Worm (Caenorhabditis elegans) whole organism, L1 larva: ENCODE measurements around the gene F16G10.13.

ENCODE experiments used
- C04F5.9 ChIP-seq: sonication (generic microtip); optimal IDR thresholded peaks from 2 replicates; lab custom pipeline; 2016; ENCODE audit warnings: missing genetic modification characterization, missing compliant biosample characterization
- C34B4.2 ChIP-seq: sonication (generic microtip); optimal IDR thresholded peaks from 2 replicates; lab custom pipeline; 2017; ENCODE audit warnings: mild to moderate bottlenecking, missing genetic modification characterization, missing compliant biosample characterization
- Y116A8C.19 ChIP-seq: sonication (generic microtip); optimal IDR thresholded peaks from 2 replicates; lab custom pipeline; 2016; ENCODE audit warnings: missing compliant biosample characterization, missing genetic modification characterization, borderline replicate concordance
- aha-1 ChIP-seq: fragments of 150-350 bp; optimal IDR thresholded peaks from 2 replicates; lab custom pipeline; 2014; ENCODE audit warnings: missing biosample characterization, missing genetic modification characterization
- alr-1 ChIP-seq: fragments of 200-800 bp; sonication (Bioruptor generic); optimal IDR thresholded peaks from 2 replicates; lab custom pipeline; 2018; ENCODE audit warnings: borderline replicate concordance, mild to moderate bottlenecking, missing genetic modification characterization, missing compliant biosample characterization
- ceh-63 ChIP-seq: fragments of 200-800 bp; sonication (Bioruptor generic); optimal IDR thresholded peaks from 2 replicates; lab custom pipeline; 2018; ENCODE audit warnings: mild to moderate bottlenecking, missing genetic modification characterization, missing compliant biosample characterization
- ceh-8 ChIP-seq: fragments of 200-800 bp; sonication (Bioruptor generic); optimal IDR thresholded peaks from 2 replicates; lab custom pipeline; 2018; ENCODE audit warnings: mild to moderate bottlenecking, missing genetic modification characterization, moderate library complexity, missing compliant biosample characterization
- ceh-82 ChIP-seq, 3 experiments: fragments of 150-350 bp in 1 of 3; sonication (generic microtip) in 2 of 3; optimal IDR thresholded peaks; 2 replicates each; lab custom pipeline; 2014 to 2017; ENCODE audit warnings: missing biosample characterization in 3 of 3, missing genetic modification characterization in 3 of 3
- efl-1 ChIP-seq, 4 experiments: fragments of 150-350 bp; optimal IDR thresholded peaks in 3 of 4; peaks in 1 of 4; 1 replicate in 1 of 4; 2 replicates in 3 of 4; lab custom pipeline; 2014; ENCODE audit warnings: missing biosample characterization in 2 of 4, missing genetic modification characterization in 2 of 4, missing genetic modification reagents in 2 of 4
- egl-27 ChIP-seq, 2 experiments: fragments of 150-350 bp in 1 of 2; sonication (generic microtip); optimal IDR thresholded peaks; 3 replicates each; lab custom pipeline; 2017 to 2018; ENCODE audit warnings: missing biosample characterization in 2 of 2, missing genetic modification characterization in 2 of 2, missing genetic modification reagents in 2 of 2
- elt-2 ChIP-seq: sonication (generic microtip); optimal IDR thresholded peaks from 2 replicates; lab custom pipeline; 2016; ENCODE audit warnings: missing genetic modification characterization, mild to moderate bottlenecking, inconsistent platforms, missing compliant biosample characterization, missing genetic modification reagents
- fkh-4 ChIP-seq: sonication (generic microtip); optimal IDR thresholded peaks from 2 replicates; lab custom pipeline; 2016; ENCODE audit warnings: missing compliant biosample characterization, missing genetic modification characterization, borderline replicate concordance
- grh-1 ChIP-seq: fragments of 200-800 bp; sonication (Bioruptor generic); IDR thresholded peaks from 2 replicates; pipeline ENCODE4 v1.3.6; 2022; ENCODE audit warnings: missing genetic modification reagents, missing genetic modification characterization, missing compliant biosample characterization
- hlh-17 ChIP-seq: fragments of 200-800 bp; sonication (Bioruptor generic); optimal IDR thresholded peaks from 2 replicates; lab custom pipeline; 2018; ENCODE audit warnings: missing genetic modification characterization, mild to moderate bottlenecking, missing compliant biosample characterization, moderate library complexity, borderline replicate concordance
- isw-1 ChIP-seq: fragments of 200-800 bp; sonication (Bioruptor generic); IDR thresholded peaks from 2 replicates; pipeline ENCODE4 v1.3.6; 2022; ENCODE audit warnings: missing genetic modification characterization, missing compliant biosample characterization
- jun-1 ChIP-seq: fragments of 150-350 bp; optimal IDR thresholded peaks from 2 replicates; lab custom pipeline; 2014; ENCODE audit warnings: missing biosample characterization, missing genetic modification reagents, missing genetic modification characterization
- lin-35 ChIP-seq, 2 experiments: fragments of 150-350 bp; optimal IDR thresholded peaks; 2 replicates each; lab custom pipeline; 2014; ENCODE audit warnings: missing biosample characterization in 2 of 2, missing genetic modification characterization in 2 of 2, missing genetic modification reagents in 2 of 2
- lir-3 ChIP-seq: sonication (generic microtip); optimal IDR thresholded peaks from 2 replicates; lab custom pipeline; 2016; ENCODE audit warnings: mild to moderate bottlenecking, missing genetic modification characterization, moderate library complexity, missing compliant biosample characterization; ENCODE audit not compliant: poor library complexity
- mab-9 ChIP-seq: fragments of 200-800 bp; sonication (Bioruptor generic); IDR thresholded peaks from 2 replicates; pipeline ENCODE4 v1.3.6; 2022; ENCODE audit warnings: missing genetic modification reagents, missing genetic modification characterization, missing compliant biosample characterization
- mdl-1 ChIP-seq, 2 experiments: fragments of 150-350 bp; optimal IDR thresholded peaks; 2 replicates each; lab custom pipeline; 2014 to 2017; ENCODE audit warnings: missing biosample characterization in 2 of 2, missing genetic modification characterization in 2 of 2, inconsistent platforms in 1 of 2
- mep-1 ChIP-seq: fragments of 150-350 bp; optimal IDR thresholded peaks from 2 replicates; lab custom pipeline; 2014; ENCODE audit warnings: missing biosample characterization, missing genetic modification characterization
- nhr-11 ChIP-seq: fragments of 150-350 bp; optimal IDR thresholded peaks from 2 replicates; lab custom pipeline; 2014; ENCODE audit warnings: missing biosample characterization, missing genetic modification characterization
- nhr-90 ChIP-seq: sonication (generic microtip); optimal IDR thresholded peaks from 2 replicates; lab custom pipeline; 2016; ENCODE audit warnings: mild to moderate bottlenecking, missing genetic modification characterization, missing compliant biosample characterization; ENCODE audit not compliant: poor library complexity
- pax-3 ChIP-seq: fragments of 200-800 bp; sonication (Bioruptor generic); optimal IDR thresholded peaks from 2 replicates; lab custom pipeline; 2018; ENCODE audit warnings: mild to moderate bottlenecking, missing genetic modification characterization, moderate library complexity, missing compliant biosample characterization
- rnt-1 ChIP-seq: sonication (generic microtip); optimal IDR thresholded peaks from 2 replicates; lab custom pipeline; 2016; ENCODE audit warnings: mild to moderate bottlenecking, missing genetic modification characterization, moderate library complexity, missing compliant biosample characterization
- skn-1 ChIP-seq: fragments of 150-350 bp; optimal IDR thresholded peaks from 2 replicates; lab custom pipeline; 2014; ENCODE audit warnings: missing biosample characterization, missing genetic modification characterization
- snpc-4 ChIP-seq: fragments of 150-350 bp; optimal IDR thresholded peaks from 2 replicates; lab custom pipeline; 2014; ENCODE audit warnings: missing biosample characterization, missing genetic modification characterization
- sox-4 ChIP-seq: sonication (generic microtip); optimal IDR thresholded peaks from 2 replicates; lab custom pipeline; 2016; ENCODE audit warnings: missing genetic modification characterization, missing compliant biosample characterization
- swsn-7 ChIP-seq: sonication (generic microtip); optimal IDR thresholded peaks from 2 replicates; lab custom pipeline; 2016; ENCODE audit warnings: missing genetic modification characterization, missing compliant biosample characterization
- unc-130 ChIP-seq: fragments of 150-350 bp; optimal IDR thresholded peaks from 2 replicates; lab custom pipeline; 2017; ENCODE audit warnings: missing biosample characterization, missing genetic modification characterization, inconsistent platforms
- unc-86 ChIP-seq: sonication (generic microtip); optimal IDR thresholded peaks from 2 replicates; lab custom pipeline; 2016; ENCODE audit warnings: missing genetic modification characterization, missing compliant biosample characterization
- vab-15 ChIP-seq: sonication (generic microtip); optimal IDR thresholded peaks from 2 replicates; lab custom pipeline; 2017; ENCODE audit warnings: missing genotype, mild to moderate bottlenecking, missing genetic modification characterization, missing compliant biosample characterization

The F16G10.13 gene

DNA sequence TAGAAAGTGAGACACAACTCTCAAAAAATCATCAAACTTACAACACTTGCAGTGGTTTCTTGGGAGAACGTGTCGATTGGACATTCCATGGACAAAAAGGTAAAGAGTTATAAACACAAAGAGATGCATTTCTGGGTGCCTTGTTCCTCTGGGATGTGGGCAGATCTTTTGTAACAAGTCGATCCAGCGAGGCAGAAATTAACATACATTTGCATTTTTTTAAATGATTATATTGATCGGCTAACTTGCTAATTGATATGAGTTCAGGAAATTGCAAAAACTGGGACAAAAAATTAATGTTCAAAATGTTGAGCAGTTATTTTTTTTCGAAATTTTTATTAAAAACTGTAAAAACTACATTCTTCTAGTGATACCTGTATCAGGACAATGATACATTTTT, 18.0 kb downstream of the F16G10.13 start, which contains the start of gene F16G10.6:
Gene F16G10.6 (minus strand): TSS at position 101 of the 400 bp plus-strand sequence.
- TF ChIP-seq isw-1 (GFP tag; lab: Robert Waterston, UW) (no peak), ceh-63 (no peak), unc-86 (tag; lab: Kevin White, UChicago) (no peak), C34B4.2 (tag; lab: Kevin White, UChicago) (no peak), sox-4 (tag; lab: Kevin White, UChicago) (no peak), unc-130 (tag; lab: Kevin White, UChicago) (no peak), Y116A8C.19 (tag; lab: Kevin White, UChicago) (no peak), lir-3 (tag; lab: Kevin White, UChicago) (no peak), snpc-4 (tag; lab: Kevin White, UChicago) (no peak), egl-27 (tag; optimal IDR thresholded peaks at IDR 0.05; lab: Kevin White, UChicago) (no peak), alr-1 (tag; lab: Kevin White, UChicago) (no peak), mab-9 (GFP tag; lab: Robert Waterston, UW) (no peak), rnt-1 (tag; lab: Kevin White, UChicago) (no peak)

DNA sequence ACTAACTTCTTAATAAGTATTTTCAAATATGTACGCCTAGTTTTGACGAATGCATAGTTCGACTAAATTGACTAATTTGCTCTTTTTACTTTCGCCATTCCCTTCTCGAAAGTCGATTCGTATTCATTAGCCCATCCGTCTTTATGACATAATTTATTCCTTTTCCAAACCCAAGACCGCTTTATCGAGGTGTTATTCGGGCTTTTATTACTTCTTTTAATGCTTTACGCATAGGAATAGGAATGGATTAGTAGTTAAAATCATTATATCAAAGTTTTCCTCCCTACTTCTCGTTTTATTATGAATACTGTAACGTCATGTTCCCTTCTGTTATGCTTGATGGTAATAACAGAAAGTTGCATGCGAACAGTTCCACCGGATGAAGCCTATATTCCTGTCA, 20.8 kb downstream of the F16G10.13 start, which contains the start of gene F16G10.2:
Gene F16G10.2 (plus strand): TSS at position 301 of the 400 bp plus-strand sequence.
- no peak for TF ChIP-seq jun-1 (tag; lab: Kevin White, UChicago)
- no peak for TF ChIP-seq snpc-4 (tag; lab: Kevin White, UChicago)
- TF ChIP-seq unc-130 (tag; lab: Kevin White, UChicago): no peak
- no peak for TF ChIP-seq fkh-4 (tag; lab: Kevin White, UChicago)
- TF ChIP-seq lin-35 (GFP tag; optimal IDR thresholded peaks at IDR 0.05; lab: Kevin White, UChicago): no peak
- TF ChIP-seq vab-15 (tag; lab: Kevin White, UChicago): no peak
- no peak for TF ChIP-seq swsn-7

DNA sequence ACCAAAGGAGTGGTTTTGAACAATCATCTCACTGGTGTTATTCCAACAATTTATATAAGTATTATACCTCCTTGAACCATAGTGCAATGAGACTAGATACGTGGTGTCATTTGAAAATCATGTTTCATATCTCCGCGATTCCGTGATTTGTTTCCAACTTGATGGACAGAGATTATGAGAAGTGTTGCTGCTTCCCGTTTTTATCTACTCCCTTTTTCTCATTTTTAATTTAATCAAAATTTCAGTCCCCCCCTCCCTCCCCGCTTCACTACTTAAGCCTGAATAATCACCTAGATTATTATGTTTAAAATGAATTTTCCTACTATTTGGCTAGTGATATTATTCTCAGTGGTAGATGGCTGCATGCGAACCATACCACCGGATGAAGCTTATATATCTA, 23.7 kb downstream of the F16G10.13 start, which contains the start of gene F16G10.3:
Gene F16G10.3 (plus strand): TSS at position 301 of the 400 bp plus-strand sequence.
- TF ChIP-seq mep-1 (tag; lab: Kevin White, UChicago) (no peak), nhr-11 (tag; lab: Kevin White, UChicago) (no peak), efl-1 (optimal IDR thresholded peaks at IDR 0.05; lab: Kevin White, UChicago) (no peak), efl-1 (GFP tag; optimal IDR thresholded peaks at IDR 0.05 in 1 of 2; lab: Kevin White, UChicago) (peak in 1 of 2 experiments; percentile 27)

DNA sequence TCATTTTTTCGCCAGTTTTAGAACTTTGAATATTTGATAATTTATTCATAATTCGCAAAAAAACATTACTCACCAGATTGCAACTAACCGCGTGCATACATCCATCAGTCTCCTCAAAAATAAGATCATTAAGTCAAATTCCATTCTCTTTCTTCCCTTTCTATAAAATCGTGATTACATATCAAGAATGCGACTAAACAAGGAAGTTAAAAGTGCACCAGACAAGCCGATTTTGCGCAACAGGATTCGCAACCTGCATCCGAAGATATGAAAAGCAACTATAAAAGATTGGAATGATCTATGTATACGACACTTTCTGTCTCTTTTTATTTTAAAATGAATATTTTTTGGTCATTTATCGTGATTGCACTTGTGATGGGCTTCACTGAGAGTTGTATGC, 26.8 kb downstream of the F16G10.13 start, which contains the start of gene hpo-25:
Gene hpo-25 (plus strand): TSS at position 301 of the 400 bp plus-strand sequence.
- TF ChIP-seq lir-3 (tag; lab: Kevin White, UChicago) (no peak), aha-1 (tag; lab: Kevin White, UChicago) (no peak), snpc-4 (tag; lab: Kevin White, UChicago) (no peak), C04F5.9 (tag; lab: Kevin White, UChicago) (no peak), pax-3 (no peak), alr-1 (tag; lab: Kevin White, UChicago) (no peak), skn-1 (tag; lab: Kevin White, UChicago) (no peak), elt-2 (no peak), ceh-82 (tag; optimal IDR thresholded peaks at IDR 0.05; lab: Kevin White, UChicago) (no peak), mdl-1 (tag; optimal IDR thresholded peaks at IDR 0.05; lab: Kevin White, UChicago) (no peak), sox-4 (tag; lab: Kevin White, UChicago) (no peak), hlh-17 (GFP tag; lab: Kevin White, UChicago) (no peak), unc-86 (tag; lab: Kevin White, UChicago) (no peak)

DNA sequence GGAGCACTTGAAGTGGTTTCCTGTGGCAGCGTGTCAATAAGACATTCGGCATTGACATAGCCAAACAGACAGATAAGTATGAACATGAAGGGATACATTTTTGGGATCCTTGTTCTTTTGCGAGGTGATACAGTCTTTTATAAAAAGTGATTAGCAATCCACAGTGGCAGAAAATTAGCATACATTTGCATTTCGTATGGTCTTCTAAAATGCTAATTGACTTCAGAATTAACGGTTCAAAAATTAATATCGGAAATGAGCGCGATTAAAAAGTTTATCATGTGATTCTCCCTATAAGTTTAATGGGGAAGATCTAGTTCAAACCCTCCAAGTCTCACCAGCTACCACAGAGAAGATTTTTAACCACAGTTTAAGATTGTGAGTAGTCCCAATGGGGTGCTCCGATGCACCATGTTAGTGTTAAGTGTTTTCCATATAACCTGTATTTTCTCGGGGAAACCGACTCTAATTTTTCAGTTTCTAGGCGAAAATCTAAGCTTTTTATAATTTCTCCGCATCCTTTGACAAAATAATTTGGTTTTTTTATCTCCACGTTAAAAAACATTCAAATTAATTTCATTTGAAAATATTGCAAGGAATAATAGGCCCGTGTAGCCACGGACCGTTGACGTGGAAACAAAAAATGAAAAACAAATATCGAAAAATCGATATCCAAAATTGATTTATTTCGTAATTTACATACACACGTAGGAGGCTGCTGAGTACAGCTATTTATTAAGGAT, 29.0 kb downstream of the F16G10.13 start, which contains the start of the genes F43C11.12 and F16G10.5:
Gene F43C11.12 (minus strand): TSS at position 101 of the 743 bp plus-strand sequence.
Gene F16G10.5 (plus strand): TSS at position 693 of the 743 bp plus-strand sequence.
- TF ChIP-seq rnt-1 (tag; lab: Kevin White, UChicago): no peak
- no peak for TF ChIP-seq nhr-90 (tag; lab: Kevin White, UChicago)
- no peak for TF ChIP-seq ceh-8 (GFP tag; lab: Kevin White, UChicago)
- no peak for TF ChIP-seq grh-1
